Fruit fly (Drosophila melanogaster) whole organism, embryonic: ENCODE measurements around the gene VhaM9.7-b.

Source experiments
- BEAF-32 ChIP-seq: fragments of 200-800 bp; sonication (Bioruptor generic); optimal IDR thresholded peaks from 3 replicates; lab custom pipeline; 2017; ENCODE audit warnings: missing biosample characterization, missing genetic modification characterization, mild to moderate bottlenecking, moderate library complexity, missing genetic modification reagents
- Blimp-1 ChIP-seq: fragments of 200-800 bp; sonication (Bioruptor generic); optimal IDR thresholded peaks from 3 replicates; lab custom pipeline; 2018; ENCODE audit warnings: missing biosample characterization, missing genetic modification characterization, mild to moderate bottlenecking, moderate library complexity, missing genetic modification reagents
- CG10209 ChIP-seq: fragments of 200-800 bp; sonication (Bioruptor generic); optimal IDR thresholded peaks from 3 replicates; lab custom pipeline; 2017; ENCODE audit warnings: missing biosample characterization, mild to moderate bottlenecking, missing genetic modification characterization, missing genetic modification reagents
- CG10462 ChIP-seq: fragments of 200-800 bp; sonication (Bioruptor generic); optimal IDR thresholded peaks from 2 replicates; lab custom pipeline; 2016; ENCODE audit warnings: missing biosample characterization, missing genetic modification characterization
- CG14014 ChIP-seq: fragments of 200-800 bp; sonication (Bioruptor generic); IDR thresholded peaks from 2 replicates; pipeline ENCODE4 v1.3.6; 2022; ENCODE audit warnings: missing biosample characterization, missing genetic modification characterization
- CG15601 ChIP-seq: fragments of 200-800 bp; sonication (Bioruptor generic); optimal IDR thresholded peaks from 3 replicates; lab custom pipeline; 2019; ENCODE audit warnings: missing biosample characterization, mild to moderate bottlenecking, missing genetic modification characterization, moderate library complexity
- CG16813 ChIP-seq: fragments of 200-800 bp; sonication (Bioruptor generic); IDR thresholded peaks from 3 replicates; pipeline ENCODE4 v1.3.6; 2022; ENCODE audit warnings: missing biosample characterization, missing genetic modification characterization; ENCODE audit not compliant: partially characterized antibody
- CG17361 ChIP-seq: fragments of 200-800 bp; sonication (Bioruptor generic); IDR thresholded peaks from 3 replicates; pipeline ENCODE4 v1.3.6; 2022; ENCODE audit warnings: missing biosample characterization, missing genetic modification characterization
- CG17829 ChIP-seq: fragments of 200-800 bp; optimal IDR thresholded peaks from 2 replicates; lab custom pipeline; 2019; ENCODE audit warnings: missing biosample characterization, mild to moderate bottlenecking, missing genetic modification characterization, moderate library complexity
- CG1792 ChIP-seq: fragments of 200-800 bp; sonication (Bioruptor generic); optimal IDR thresholded peaks from 2 replicates; lab custom pipeline; 2016; ENCODE audit warnings: missing biosample characterization, missing genetic modification characterization
- CG18262 ChIP-seq: fragments of 200-800 bp; optimal IDR thresholded peaks from 3 replicates; lab custom pipeline; 2019; ENCODE audit warnings: missing biosample characterization, mild to moderate bottlenecking, missing genetic modification characterization, moderate library complexity
- CG1832 ChIP-seq: fragments of 200-800 bp; sonication (Bioruptor generic); optimal IDR thresholded peaks from 2 replicates; lab custom pipeline; 2017; ENCODE audit warnings: missing biosample characterization, mild to moderate bottlenecking, missing genetic modification characterization, inconsistent platforms
- CG2202 ChIP-seq: fragments of 200-800 bp; sonication (Bioruptor generic); optimal IDR thresholded peaks from 2 replicates; lab custom pipeline; 2018; ENCODE audit warnings: missing biosample characterization, mild to moderate bottlenecking, missing genetic modification characterization
- CG43689 ChIP-seq: fragments of 200-800 bp; sonication (Bioruptor generic); IDR thresholded peaks from 2 replicates; pipeline ENCODE4 v1.3.6; 2022; ENCODE audit warnings: missing biosample characterization, missing genetic modification characterization
- CG8290 ChIP-seq, 3 experiments: fragments of 200-800 bp; sonication (Bioruptor generic); optimal IDR thresholded peaks; 2 replicates each; lab custom pipeline; 2016 to 2019; ENCODE audit warnings: missing biosample characterization in 3 of 3, missing genetic modification characterization in 3 of 3, mild to moderate bottlenecking in 2 of 3, moderate library complexity in 1 of 3
- Chrac-16 ChIP-seq: fragments of 200-800 bp; sonication (Bioruptor generic); optimal IDR thresholded peaks from 3 replicates; lab custom pipeline; 2016; ENCODE audit warnings: missing biosample characterization, missing genetic modification characterization
- CoRest ChIP-seq: fragments of 200-800 bp; sonication (Bioruptor generic); optimal IDR thresholded peaks from 3 replicates; lab custom pipeline; 2018; ENCODE audit warnings: missing biosample characterization, mild to moderate bottlenecking, missing genetic modification characterization, moderate library complexity
- Dp ChIP-seq: fragments of 200-800 bp; sonication (Bioruptor generic); optimal IDR thresholded peaks from 2 replicates; lab custom pipeline; 2018; ENCODE audit warnings: missing biosample characterization, mild to moderate bottlenecking, missing genetic modification characterization, moderate library complexity
- Hmr ChIP-seq: fragments of 200-800 bp; sonication (Bioruptor generic); optimal IDR thresholded peaks from 3 replicates; lab custom pipeline; 2017; ENCODE audit warnings: mild to moderate bottlenecking, missing biosample characterization, missing genetic modification reagents, missing genetic modification characterization
- MESR4 ChIP-seq: fragments of 200-800 bp; sonication (Bioruptor generic); optimal IDR thresholded peaks from 2 replicates; lab custom pipeline; 2018; ENCODE audit warnings: missing biosample characterization, mild to moderate bottlenecking, missing genetic modification characterization, moderate library complexity
- Med ChIP-seq: fragments of 200-800 bp; sonication (Bioruptor generic); peaks from one replicate; lab custom pipeline; 2016; ENCODE audit warnings: missing biosample characterization, missing genetic modification characterization, mild to moderate bottlenecking, inconsistent platforms, moderate library complexity
- Neu2 ChIP-seq: fragments of 200-800 bp; sonication (Bioruptor generic); optimal IDR thresholded peaks from 3 replicates; lab custom pipeline; 2016; ENCODE audit warnings: missing biosample characterization, missing genetic modification characterization, borderline replicate concordance
- Nf-YA ChIP-seq: fragments of 200-800 bp; sonication (Bioruptor generic); IDR thresholded peaks from 2 replicates; pipeline ENCODE4 v1.3.6; 2022; ENCODE audit warnings: missing biosample characterization, missing genetic modification characterization
- Scr ChIP-seq: fragments of 200-800 bp; sonication (Bioruptor generic); IDR thresholded peaks from 2 replicates; pipeline ENCODE4 v1.3.6; 2022; ENCODE audit warnings: missing biosample characterization, missing genetic modification characterization; ENCODE audit not compliant: partially characterized antibody
- Stat92E ChIP-seq, 3 experiments: fragments of >200 bp in 2 of 3; fragments of 200-800 bp in 1 of 3; sonication (Bioruptor generic) in 1 of 3; optimal IDR thresholded peaks; 2 replicates each; lab custom pipeline; 2017 to 2019; ENCODE audit warnings: missing biosample characterization in 3 of 3, missing genetic modification characterization in 3 of 3, mild to moderate bottlenecking in 1 of 3, moderate library complexity in 1 of 3
- TFAM ChIP-seq: fragments of 200-800 bp; sonication (Bioruptor generic); optimal IDR thresholded peaks from 2 replicates; lab custom pipeline; 2017; ENCODE audit warnings: missing biosample characterization, missing genetic modification characterization, inconsistent platforms
- Usf ChIP-seq: fragments of 200-800 bp; sonication (Bioruptor generic); optimal IDR thresholded peaks from 2 replicates; lab custom pipeline; 2017; ENCODE audit warnings: missing genotype, missing biosample characterization, missing genetic modification characterization
- cas ChIP-seq: fragments of 200-800 bp; sonication (Bioruptor generic); IDR thresholded peaks from 2 replicates; pipeline ENCODE4 v1.3.6; 2022; ENCODE audit warnings: missing biosample characterization, missing genetic modification characterization
- chif ChIP-seq, 2 experiments: fragments of 200-800 bp; sonication (Bioruptor generic); optimal IDR thresholded peaks; 3 replicates each; lab custom pipeline; 2016; ENCODE audit warnings: missing biosample characterization in 2 of 2, missing genetic modification characterization in 2 of 2
- dimm ChIP-seq: fragments of 200-800 bp; sonication (Bioruptor generic); IDR thresholded peaks from 2 replicates; pipeline ENCODE4 v1.3.6; 2022; ENCODE audit warnings: missing biosample characterization, missing genetic modification characterization
- dm ChIP-seq: fragments of 200-800 bp; sonication (Bioruptor generic); optimal IDR thresholded peaks from 3 replicates; lab custom pipeline; 2016; ENCODE audit warnings: missing biosample characterization, missing genetic modification characterization
- ems ChIP-seq: fragments of 200-800 bp; sonication (Bioruptor generic); optimal IDR thresholded peaks from 3 replicates; lab custom pipeline; 2016; ENCODE audit warnings: missing biosample characterization, missing genetic modification characterization
- hth ChIP-seq: fragments of >200 bp; optimal IDR thresholded peaks from 2 replicates; lab custom pipeline; 2017; ENCODE audit warnings: inconsistent platforms
- nmo ChIP-seq: fragments of 200-800 bp; sonication (Bioruptor generic); optimal IDR thresholded peaks from 2 replicates; lab custom pipeline; 2018; ENCODE audit warnings: missing biosample characterization, mild to moderate bottlenecking, missing genetic modification characterization, moderate library complexity
- org-1 ChIP-seq: fragments of 200-800 bp; sonication (Bioruptor generic); optimal IDR thresholded peaks from 2 replicates; lab custom pipeline; 2017; ENCODE audit warnings: missing biosample characterization, missing genetic modification characterization
- pho ChIP-seq: fragments of 200-800 bp; sonication (Bioruptor generic); optimal IDR thresholded peaks from 2 replicates; lab custom pipeline; 2016; ENCODE audit warnings: missing biosample characterization, missing genetic modification characterization
- prd ChIP-seq, 3 experiments: fragments of >200 bp in 2 of 3; fragments of 200-800 bp in 1 of 3; sonication (Bioruptor generic) in 1 of 3; optimal IDR thresholded peaks in 2 of 3; IDR thresholded peaks in 1 of 3; 2 replicates in 2 of 3; 3 replicates in 1 of 3; pipeline versions ENCODE4 v1.3.6 to Lab custom; 2017 to 2022; ENCODE audit warnings: missing biosample characterization in 1 of 3, missing genetic modification characterization in 1 of 3
- pzg ChIP-seq: fragments of 200-800 bp; sonication (Bioruptor generic); optimal IDR thresholded peaks from 3 replicates; lab custom pipeline; 2018; ENCODE audit warnings: missing biosample characterization, mild to moderate bottlenecking, missing genetic modification characterization, moderate library complexity
- sisA ChIP-seq: fragments of 200-800 bp; sonication (Bioruptor generic); IDR thresholded peaks from 2 replicates; pipeline ENCODE4 v1.3.6; 2022; ENCODE audit warnings: missing biosample characterization, missing genetic modification characterization
- sr ChIP-seq: fragments of 200-800 bp; sonication (Bioruptor generic); IDR thresholded peaks from 3 replicates; pipeline ENCODE4 v1.3.6; 2022; ENCODE audit warnings: missing biosample characterization, missing genetic modification characterization
- trem ChIP-seq: fragments of 200-800 bp; optimal IDR thresholded peaks from 3 replicates; lab custom pipeline; 2019; ENCODE audit warnings: missing biosample characterization, mild to moderate bottlenecking, missing genetic modification characterization, moderate library complexity
- twi ChIP-seq: fragments of 200-800 bp; optimal IDR thresholded peaks from 2 replicates; lab custom pipeline; 2019; ENCODE audit warnings: missing biosample characterization, mild to moderate bottlenecking, missing genetic modification characterization, moderate library complexity

VhaM9.7-b gene

DNA sequence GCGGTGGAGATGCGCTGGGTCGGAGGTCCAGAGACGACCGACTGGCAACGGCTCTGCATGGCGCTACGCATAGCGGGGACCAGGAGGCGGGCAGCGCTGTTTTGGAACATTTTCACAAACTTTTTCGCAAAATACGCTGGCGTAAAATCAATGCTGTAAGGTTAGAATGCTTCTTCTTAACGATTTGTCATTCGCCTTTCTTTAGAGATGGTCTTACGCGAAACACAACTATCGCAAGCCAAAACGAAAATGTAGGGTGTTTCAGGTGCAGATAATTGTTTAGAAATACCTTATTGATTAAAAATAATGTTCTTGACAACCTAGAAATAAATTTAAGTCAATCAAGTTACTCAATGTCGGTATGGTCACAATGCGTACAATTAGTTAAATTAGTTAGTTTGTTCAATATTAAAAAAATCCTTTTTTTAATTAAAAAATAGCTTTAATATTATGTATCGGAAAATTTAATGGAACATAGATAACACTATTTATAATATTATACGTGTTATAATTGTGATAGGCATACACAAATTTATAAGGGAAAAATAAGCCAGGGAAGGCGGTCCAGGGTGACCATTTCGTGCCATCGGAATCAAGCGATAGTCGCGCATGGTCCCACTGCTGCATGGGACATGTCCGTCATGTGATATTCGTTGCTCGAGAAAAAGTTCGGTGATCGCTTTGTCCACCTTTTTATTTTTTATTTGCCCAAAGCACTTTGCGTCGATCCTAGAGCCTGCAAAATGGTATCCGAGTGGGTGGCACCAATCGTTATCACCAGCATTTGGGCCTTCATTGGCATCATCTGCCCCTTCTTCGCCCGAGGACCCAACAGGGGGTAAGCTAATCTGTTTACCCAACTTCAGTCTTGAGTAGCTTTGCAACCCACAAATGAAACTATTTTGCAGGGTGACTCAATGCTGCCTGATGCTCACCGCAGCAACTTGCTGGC, at the start of gene VhaM9.7-b, which contains the start of gene COX8 (continued):
- TF ChIP-seq CG8290 (GFP tag; optimal IDR thresholded peaks at IDR 0.05; lab: Kevin White, UChicago) (peak; percentile 42), CG8290 (tag; optimal IDR thresholded peaks at IDR 0.05; lab: Kevin White, UChicago) (peak; percentile 51 to 86)

DNA sequence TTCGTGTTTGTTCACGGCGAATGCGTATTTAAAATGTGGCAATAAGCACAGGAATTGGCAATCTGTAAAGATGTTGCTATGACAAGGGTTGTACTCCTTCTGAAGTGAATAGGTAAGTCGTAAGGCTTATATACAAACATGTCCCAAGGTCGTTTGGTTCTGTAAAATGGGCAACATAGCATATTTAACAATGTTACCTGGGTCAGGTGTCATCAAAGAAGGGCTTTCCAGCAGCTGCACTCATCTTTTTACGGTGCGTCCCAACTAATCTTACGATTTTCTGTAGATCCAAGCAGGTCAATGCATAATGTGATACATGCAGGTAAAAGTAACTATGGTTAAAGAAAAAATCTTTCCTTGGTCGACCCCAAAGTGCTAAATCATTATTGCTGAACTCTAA, 49.2 kb upstream of the VhaM9.7-b start, which contains the start of gene Neu2:
Gene Neu2, minus strand, starts transcription at position 101 of the 400 bp plus-strand sequence.
- TF ChIP-seq Neu2: peak; percentile 9
- TF ChIP-seq CG1792: no peak
- TF ChIP-seq, all 482 proteins: peak for 1

DNA sequence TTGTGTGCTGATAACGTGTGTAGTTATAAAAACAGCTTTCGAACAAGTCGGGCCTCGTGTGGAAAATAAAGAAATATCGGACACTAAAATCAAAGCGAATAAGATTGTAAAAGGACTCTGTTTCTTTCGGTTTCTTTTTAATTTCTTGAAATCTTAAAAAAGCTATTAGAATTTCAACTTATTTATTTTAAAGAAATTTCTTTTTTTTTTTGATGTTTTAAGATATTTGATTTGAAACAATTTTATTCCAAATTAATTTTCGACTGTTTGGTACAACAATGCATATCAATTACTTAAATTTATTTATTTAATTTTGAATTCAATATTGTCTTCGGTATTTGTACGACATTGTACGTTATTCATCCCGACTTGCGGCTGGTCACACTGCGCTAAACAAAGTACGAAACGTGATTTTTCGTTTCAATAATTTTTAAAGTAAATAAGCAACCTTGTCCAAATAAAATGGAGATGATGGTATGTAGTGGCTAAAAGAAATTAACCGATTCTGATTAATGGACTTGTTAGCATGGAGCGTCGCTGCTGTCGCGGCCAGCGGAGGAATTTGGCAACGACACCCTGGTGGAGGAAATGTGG, 46.8 kb upstream of the VhaM9.7-b start, which contains the start of the genes CG7202 and CG7519:
Gene CG7202, minus strand, starts transcription at position 51 of the 594 bp plus-strand sequence.
Gene CG7519, plus strand, starts transcription at position 361 of the 594 bp plus-strand sequence.
- TF ChIP-seq prd (optimal IDR thresholded peaks at IDR 0.05; lab: Kevin White, UChicago) (no peak), prd (GFP tag; IDR thresholded peaks at IDR 0.05; lab: Robert Waterston, UW) (no peak), CG16813 (GFP tag; lab: Robert Waterston, UW) (no peak), Nf-YA (GFP tag; lab: Robert Waterston, UW) (no peak), BEAF-32 (GFP tag; lab: Kevin White, UChicago) (peak; percentile 7), Scr (0 out of 2 replicates have a peak, but pooled peaks have one; percentile 12), Med (peak; percentile 24), CG1792 (no peak), sr (no peak), hth (lab: Kevin White, UChicago) (no peak), twi (no peak), CG17361 (GFP tag; lab: Robert Waterston, UW) (no peak), TFAM (GFP tag; lab: Kevin White, UChicago) (no peak), CG10462 (GFP tag; lab: Kevin White, UChicago) (no peak), pzg (GFP tag; lab: Kevin White, UChicago) (peak; percentile 35), chif (GFP tag; optimal IDR thresholded peaks at IDR 0.05; lab: Kevin White, UChicago) (no peak), sisA (GFP tag; lab: Robert Waterston, UW) (no peak), CoRest (no peak), CG15601 (tag; lab: Kevin White, UChicago) (no peak), pho (GFP tag; lab: Kevin White, UChicago) (no peak), Blimp-1 (GFP tag; lab: Kevin White, UChicago) (no peak), dimm (GFP tag; lab: Robert Waterston, UW) (no peak), Chrac-16 (no peak), ems (GFP tag; lab: Kevin White, UChicago) (no peak), CG10209 (GFP tag; lab: Kevin White, UChicago) (no peak), Hmr (GFP tag; lab: Kevin White, UChicago) (no peak), CG43689 (no peak), cas (GFP tag; lab: Robert Waterston, UW) (no peak), CG2202 (tag; lab: Kevin White, UChicago) (no peak), CG18262 (tag; lab: Kevin White, UChicago) (no peak), trem (peak; percentile 47), CG17829 (tag; lab: Kevin White, UChicago) (peak; percentile 14), MESR4 (GFP tag; lab: Kevin White, UChicago) (peak; percentile 55), nmo (no peak), CG1832 (GFP tag; lab: Kevin White, UChicago) (no peak), Usf (no peak), CG8290 (GFP tag; optimal IDR thresholded peaks at IDR 0.05; lab: Kevin White, UChicago) (peak; percentile 13), CG8290 (tag; optimal IDR thresholded peaks at IDR 0.05; lab: Kevin White, UChicago) (no peak), org-1 (GFP tag; lab: Kevin White, UChicago) (no peak), Dp (GFP tag; lab: Kevin White, UChicago) (peak; percentile 42), CG14014 (no peak), Stat92E (GFP tag; optimal IDR thresholded peaks at IDR 0.05; lab: Kevin White, UChicago) (no peak), dm (GFP tag; lab: Kevin White, UChicago) (peak; percentile 38)
